Worm (Caenorhabditis elegans): ENCODE measurements around the gene Y82E9BL.3.
"Not testable (repeated sequence)": the region's sequence is repeated elsewhere in the genome, so short reads cannot be mapped to it uniquely, and the experiment has no call there.

Y82E9BL.3 gene

DNA sequence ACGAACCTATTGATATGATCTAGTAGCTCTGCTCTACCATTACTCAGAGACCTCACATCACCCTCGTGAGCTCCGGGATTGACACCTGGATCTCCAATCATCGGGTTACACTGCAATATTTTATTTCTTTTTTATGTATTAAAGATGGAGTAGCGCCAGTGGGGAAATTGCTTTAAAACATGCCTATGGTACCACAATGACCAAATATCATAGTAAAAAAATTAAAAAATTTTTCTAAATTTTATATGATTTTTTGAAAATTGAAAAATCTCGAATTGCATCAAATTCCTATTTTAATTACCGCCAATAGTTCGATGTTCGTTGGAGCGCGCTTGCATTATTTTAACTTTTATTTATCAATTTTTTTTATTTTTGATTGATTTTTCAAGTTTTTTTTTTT lies 27.3 kb upstream of the Y82E9BL.3 start, which contains the start of gene pals-40:
Gene pals-40 (minus strand): TSS at position 101 of the 400 bp plus-strand sequence.
- TF ChIP-seq nhr-12, nhr-23, dmd-4 (tag; optimal IDR thresholded peaks at IDR 0.05): not testable (repeated sequence)

DNA sequence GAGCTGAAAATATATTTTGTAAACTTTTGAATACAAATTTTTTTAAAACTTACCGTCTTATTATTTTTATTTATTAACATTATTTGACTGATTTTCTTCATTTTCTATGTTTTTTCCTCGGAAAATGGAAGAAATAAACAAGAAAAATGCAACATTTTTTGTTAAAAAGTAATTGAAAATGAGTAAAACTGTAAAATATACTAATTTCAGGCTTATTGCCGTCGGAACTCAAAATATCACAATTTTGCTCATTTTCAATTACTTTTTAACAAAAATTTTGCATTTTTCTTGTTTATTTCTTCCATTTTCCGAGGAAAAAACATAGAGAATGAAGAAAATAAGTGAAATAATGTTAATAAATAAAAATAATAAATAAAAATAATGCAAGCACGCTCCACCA lies 24.8 kb upstream of the Y82E9BL.3 start, which contains the start of gene Y82E9BR.10:
Gene Y82E9BR.10 (minus strand): TSS at position 101 of the 400 bp plus-strand sequence.
- not testable (repeated sequence) for TF ChIP-seq unc-55 (GFP tag; optimal IDR thresholded peaks at IDR 0.05); skn-1 (tag; optimal IDR thresholded peaks at IDR 0.05); ceh-16 (tag; optimal IDR thresholded peaks at IDR 0.05)

DNA sequence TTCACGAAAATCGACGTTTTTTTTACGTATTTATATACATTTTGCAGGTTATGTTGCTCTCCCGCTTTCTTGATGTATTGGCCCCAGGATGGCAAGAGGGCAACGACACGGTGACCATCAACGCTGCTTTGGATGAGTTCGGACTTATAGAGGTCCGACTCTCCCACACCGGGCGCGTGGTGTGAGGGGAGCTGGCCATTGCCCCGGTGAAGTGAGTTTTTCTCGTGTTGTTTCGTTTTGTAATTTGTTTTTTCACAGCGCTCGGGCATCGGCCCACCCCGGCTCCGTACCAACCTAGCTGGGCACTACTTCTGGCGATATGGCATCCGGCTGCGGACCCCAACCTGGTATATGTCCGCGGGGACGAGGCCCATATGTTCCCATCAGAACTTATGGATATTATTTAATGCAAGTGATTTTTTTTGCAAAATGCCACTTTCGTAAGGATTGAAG lies 23.7 kb upstream of the Y82E9BL.3 start, which contains the start of gene Y82E9BR.20:
Gene Y82E9BR.20 (plus strand): TSS at position 51 of the 453 bp plus-strand sequence.
- no peak for TF ChIP-seq unc-55 (GFP tag; optimal IDR thresholded peaks at IDR 0.05)
- TF ChIP-seq crh-2 (tag; optimal IDR thresholded peaks at IDR 0.05), result no peak
- no peak for TF ChIP-seq nhr-21 (tag; optimal IDR thresholded peaks at IDR 0.05)
- TF ChIP-seq fos-1 (tag; optimal IDR thresholded peaks at IDR 0.05), result no peak
- TF ChIP-seq lin-11 (tag; optimal IDR thresholded peaks at IDR 0.05), result no peak
- TF ChIP-seq blmp-1 (tag; optimal IDR thresholded peaks at IDR 0.05; ENCODE audit: insufficient read depth), result no peak
- TF ChIP-seq gmeb-1 (tag; optimal IDR thresholded peaks at IDR 0.05), result no peak
- no peak for TF ChIP-seq nhr-129 (tag; optimal IDR thresholded peaks at IDR 0.05)
- TF ChIP-seq mbf-1 (tag; optimal IDR thresholded peaks at IDR 0.05), result no peak
- no peak for TF ChIP-seq C34F6.9 (tag; optimal IDR thresholded peaks at IDR 0.05)
- no peak for TF ChIP-seq egl-27 (tag; optimal IDR thresholded peaks at IDR 0.05)
- no peak for TF ChIP-seq lin-13 (GFP tag; optimal IDR thresholded peaks at IDR 0.05)

DNA sequence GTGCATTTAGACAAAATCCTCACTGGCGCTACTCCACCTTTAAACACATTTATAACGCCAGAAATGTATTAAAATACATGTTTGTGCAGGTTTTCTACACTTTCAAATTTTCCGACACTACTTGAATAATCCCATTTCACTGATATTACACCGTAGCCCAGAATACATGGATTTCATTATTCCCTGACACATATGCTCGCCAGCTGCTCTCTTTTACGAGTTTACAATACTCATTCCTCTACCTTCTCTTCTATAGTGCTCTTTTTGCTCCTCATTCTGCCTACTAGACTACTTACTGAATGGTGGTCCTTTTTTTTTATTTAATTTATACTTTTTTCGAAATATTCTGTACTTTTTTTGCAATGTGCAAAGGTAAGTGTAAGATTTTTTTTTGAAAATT lies 21.9 kb upstream of the Y82E9BL.3 start:
- no peak for TF ChIP-seq lsy-2 (tag; optimal IDR thresholded peaks at IDR 0.05)
- no peak for TF ChIP-seq ZK546.5 (tag; optimal IDR thresholded peaks at IDR 0.05)
- TF ChIP-seq nhr-129 (tag; optimal IDR thresholded peaks at IDR 0.05), result no peak
- TF ChIP-seq snpc-4 (tag; optimal IDR thresholded peaks at IDR 0.05), result no peak

DNA sequence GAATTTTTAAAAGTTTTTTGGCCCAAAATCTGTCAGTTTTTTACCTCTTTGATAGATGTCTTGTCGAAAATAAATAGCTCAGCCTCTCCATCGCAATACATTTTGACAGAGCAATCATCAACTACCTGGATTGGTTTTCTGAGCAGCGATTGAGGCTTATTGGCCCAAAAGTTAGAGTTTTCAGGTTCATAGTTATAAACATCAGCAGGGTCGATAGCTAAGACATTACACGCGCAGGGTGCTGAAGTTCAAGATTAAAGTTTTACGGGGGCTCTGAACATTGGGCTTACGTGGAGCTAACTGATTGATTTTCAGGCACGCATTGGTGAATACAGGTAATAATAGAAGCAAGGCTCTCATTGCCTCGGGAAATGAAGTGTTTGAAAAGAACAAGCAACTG lies 9.0 kb upstream of the Y82E9BL.3 start, which contains the start of gene Y82E9BR.9:
Gene Y82E9BR.9 (minus strand): TSS at position 101 of the 400 bp plus-strand sequence.
- TF ChIP-seq ceh-16 (tag; optimal IDR thresholded peaks at IDR 0.05) (no peak), lin-11 (tag; optimal IDR thresholded peaks at IDR 0.05) (no peak), alr-1 (tag; optimal IDR thresholded peaks at IDR 0.05) (no peak), nhr-129 (tag; optimal IDR thresholded peaks at IDR 0.05) (no peak), snpc-4 (tag; optimal IDR thresholded peaks at IDR 0.05) (no peak), nhr-11 (tag; optimal IDR thresholded peaks at IDR 0.05) (no peak), gmeb-1 (tag; optimal IDR thresholded peaks at IDR 0.05) (no peak)

DNA sequence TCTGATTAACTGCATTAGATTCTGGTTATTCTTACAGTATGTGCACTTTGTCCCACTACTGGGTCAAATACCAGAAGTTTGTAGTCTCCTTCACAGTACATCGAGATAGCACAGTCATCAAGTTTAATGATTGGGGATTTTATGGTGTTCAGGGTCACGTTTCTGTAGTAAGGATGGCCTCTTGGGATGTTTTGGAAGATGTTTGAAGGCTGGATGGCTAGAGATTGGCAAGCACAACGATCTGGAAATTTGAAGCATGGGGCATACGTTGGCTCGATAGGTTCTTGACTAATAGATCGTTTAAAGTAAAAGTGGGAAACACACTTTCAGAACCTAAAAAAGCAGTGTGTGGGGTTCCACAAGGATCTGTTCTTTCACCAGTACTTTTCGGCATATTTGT lies 7.3 kb upstream of the Y82E9BL.3 start, which contains the start of gene Y82E9BR.8:
Gene Y82E9BR.8 (minus strand): TSS at position 101 of the 400 bp plus-strand sequence.
- TF ChIP-seq alr-1, elt-3, unc-39 (tag; optimal IDR thresholded peaks at IDR 0.05): not testable (repeated sequence)

DNA sequence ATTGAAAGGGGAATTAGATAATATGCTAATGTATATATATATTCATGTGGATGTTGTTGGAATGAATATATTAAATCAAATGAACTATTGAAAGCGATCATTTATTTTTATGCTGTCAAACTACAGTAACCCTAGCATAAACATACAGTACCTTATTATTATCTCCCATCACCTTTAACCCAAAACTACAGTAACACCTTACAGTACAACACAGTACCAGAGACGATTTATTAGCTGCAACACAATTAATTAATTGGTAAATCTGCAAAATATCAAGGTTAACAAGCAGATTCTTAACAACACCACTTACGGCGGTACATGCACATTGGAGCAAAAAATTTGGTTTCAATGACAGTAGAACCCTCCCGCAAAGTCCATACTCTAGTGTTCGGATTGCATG lies 4.7 kb upstream of the Y82E9BL.3 start, which contains the start of gene Y82E9BL.1:
Gene Y82E9BL.1 (minus strand): TSS at position 101 of the 400 bp plus-strand sequence.
- TF ChIP-seq lin-13 (GFP tag; optimal IDR thresholded peaks at IDR 0.05) (no peak), elt-1 (tag; optimal IDR thresholded peaks at IDR 0.05) (no peak), ztf-1 (GFP tag; conservative IDR thresholded peaks at IDR 0.05) (no peak), ama-1 (optimal IDR thresholded peaks at IDR 0.05) (no peak), nhr-21 (tag; optimal IDR thresholded peaks at IDR 0.05) (no peak), alr-1 (tag; optimal IDR thresholded peaks at IDR 0.05) (no peak), fos-1 (tag; optimal IDR thresholded peaks at IDR 0.05) (no peak), dmd-4 (tag; optimal IDR thresholded peaks at IDR 0.05) (no peak)

DNA sequence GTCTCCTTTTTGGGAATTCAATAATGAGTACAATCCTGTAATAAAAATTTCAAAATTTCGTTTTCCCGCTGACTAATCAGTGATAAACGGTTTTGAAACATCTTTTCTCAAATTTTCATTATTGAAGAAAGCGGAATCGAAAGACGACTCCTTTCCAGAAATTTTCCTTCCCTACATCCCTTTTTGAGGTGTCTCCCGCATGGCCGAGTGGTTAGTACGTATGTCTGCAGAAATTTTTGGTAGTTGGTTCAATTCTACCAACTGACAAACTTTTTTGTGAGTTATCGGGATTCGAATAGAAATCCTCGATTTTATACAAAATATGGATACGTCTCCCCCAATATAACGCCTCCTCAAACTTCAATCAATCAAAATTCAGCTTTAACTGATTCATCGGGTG lies 3.9 kb upstream of the Y82E9BL.3 start:
- TF ChIP-seq crh-2 (tag; optimal IDR thresholded peaks at IDR 0.05) (no peak), nhr-25 (tag; optimal IDR thresholded peaks at IDR 0.05) (no peak), fos-1 (tag; optimal IDR thresholded peaks at IDR 0.05) (no peak), peb-1 (tag; optimal IDR thresholded peaks at IDR 0.05) (no peak), nhr-77 (tag; optimal IDR thresholded peaks at IDR 0.05) (no peak), gmeb-1 (tag; optimal IDR thresholded peaks at IDR 0.05) (no peak), lin-39 (tag; optimal IDR thresholded peaks at IDR 0.05) (no peak), ZK546.5 (tag; optimal IDR thresholded peaks at IDR 0.05) (no peak), ceh-16 (tag; optimal IDR thresholded peaks at IDR 0.05) (no peak), nhr-12 (tag; optimal IDR thresholded peaks at IDR 0.05) (no peak), nhr-10 (tag; optimal IDR thresholded peaks at IDR 0.05) (no peak), alr-1 (tag; optimal IDR thresholded peaks at IDR 0.05) (no peak), R02D3.7 (tag; optimal IDR thresholded peaks at IDR 0.05) (no peak), blmp-1 (tag; optimal IDR thresholded peaks at IDR 0.05; ENCODE audit: insufficient read depth) (no peak), elt-1 (tag; optimal IDR thresholded peaks at IDR 0.05) (no peak), mdl-1 (tag; optimal IDR thresholded peaks at IDR 0.05) (no peak), elt-3 (tag; optimal IDR thresholded peaks at IDR 0.05) (no peak), C34F6.9 (tag; optimal IDR thresholded peaks at IDR 0.05) (no peak), lin-13 (GFP tag; optimal IDR thresholded peaks at IDR 0.05) (no peak)

Measured in whole organism, L2 larva.